Fruit fly (Drosophila melanogaster): ENCODE measurements around the gene RhoGAP68F.
A peak's percentile ranks its signal among the peaks of the same experiment; 100 is the strongest.

The RhoGAP68F gene

DNA sequence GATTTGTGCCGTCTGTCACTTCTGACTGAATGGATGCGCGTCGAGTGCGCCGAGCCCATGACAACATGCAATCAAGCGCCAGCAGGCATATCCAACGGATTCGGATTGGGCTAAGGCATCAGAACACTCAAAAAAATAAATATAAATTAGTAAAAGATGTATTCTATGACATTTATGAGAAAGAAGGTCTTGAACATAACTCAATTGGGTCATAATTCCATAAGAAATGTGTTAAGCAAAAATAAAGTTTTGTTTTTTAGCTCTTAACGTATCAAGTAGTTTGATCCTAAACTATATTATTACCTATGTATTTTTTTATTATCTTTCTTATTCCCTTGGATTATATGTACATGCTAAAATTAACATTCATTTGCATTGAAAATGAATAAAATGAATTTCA, 25.1 kb upstream of the RhoGAP68F start:
- no peak for TF ChIP-seq rib (GFP tag; IDR thresholded peaks at IDR 0.05)
- no peak for TF ChIP-seq fd102C (GFP tag; optimal IDR thresholded peaks at IDR 0.05)
- TF ChIP-seq NC2β (GFP tag; optimal IDR thresholded peaks at IDR 0.05) = no peak
- TF ChIP-seq HLH4C (GFP tag; IDR thresholded peaks at IDR 0.05; ENCODE audit: partially characterized antibody) = no peak
- no peak for TF ChIP-seq CG4854 (GFP tag; optimal IDR thresholded peaks at IDR 0.05)
- TF ChIP-seq HmgZ (tag; optimal IDR thresholded peaks at IDR 0.05) = no peak
- TF ChIP-seq CG3726 (GFP tag; IDR thresholded peaks at IDR 0.05) = no peak
- TF ChIP-seq CG9215 (GFP tag; IDR thresholded peaks at IDR 0.05) = no peak
- no peak for TF ChIP-seq CG4360 (GFP tag; IDR thresholded peaks at IDR 0.05)
- TF ChIP-seq jumu (GFP tag; optimal IDR thresholded peaks at IDR 0.05) = no peak
- no peak for TF ChIP-seq CG12769 (tag; optimal IDR thresholded peaks at IDR 0.05)
- TF ChIP-seq otp (GFP tag; IDR thresholded peaks at IDR 0.05) = no peak
- TF ChIP-seq CG6813 (GFP tag; optimal IDR thresholded peaks at IDR 0.05) = no peak
- TF ChIP-seq z (GFP tag; IDR thresholded peaks at IDR 0.05) = no peak
- no peak for TF ChIP-seq CG32767 (GFP tag; IDR thresholded peaks at IDR 0.05)
- TF ChIP-seq Atf6 (GFP tag; IDR thresholded peaks at IDR 0.05) = no peak
- TF ChIP-seq CG3281 (GFP tag; optimal IDR thresholded peaks at IDR 0.05) = no peak
- no peak for TF ChIP-seq CG34224 (GFP tag; IDR thresholded peaks at IDR 0.05; ENCODE audit: partially characterized antibody)
- TF ChIP-seq CG15269 (tag; optimal IDR thresholded peaks at IDR 0.05) = no peak

dm6 chr3L:12114188-12114587, 24.5 kb upstream of the RhoGAP68F start:
- no peak for TF ChIP-seq ase (GFP tag; IDR thresholded peaks at IDR 0.05)
- no peak for TF ChIP-seq bigmax (GFP tag; optimal IDR thresholded peaks at IDR 0.05)
- no peak for TF ChIP-seq CG9797 (GFP tag; optimal IDR thresholded peaks at IDR 0.05)
- no peak for TF ChIP-seq CG11093 (GFP tag; IDR thresholded peaks at IDR 0.05)
- no peak for TF ChIP-seq scrt (GFP tag; optimal IDR thresholded peaks at IDR 0.05)
- TF ChIP-seq E2f1 (GFP tag; IDR thresholded peaks at IDR 0.05) = peak; percentile 12; the same call in 1 of the 2 replicates
- TF ChIP-seq CG3281 (GFP tag; optimal IDR thresholded peaks at IDR 0.05) = no peak
- TF ChIP-seq CG6689 (GFP tag; IDR thresholded peaks at IDR 0.05) = 0 out of 2 replicates have a peak, but pooled peaks have one; percentile 32
- no peak for TF ChIP-seq tll (GFP tag; optimal IDR thresholded peaks at IDR 0.05)
- TF ChIP-seq CG32772 (GFP tag; IDR thresholded peaks at IDR 0.05) = peak; percentile 33; the same call in 1 of the 2 replicates
- no peak for TF ChIP-seq ind (GFP tag; optimal IDR thresholded peaks at IDR 0.05)
- TF ChIP-seq CG4360 (GFP tag; IDR thresholded peaks at IDR 0.05) = 0 out of 2 replicates have a peak, but pooled peaks have one; percentile 14
- TF ChIP-seq sc (optimal IDR thresholded peaks at IDR 0.05) = no peak
- no peak for TF ChIP-seq sc (GFP tag; optimal IDR thresholded peaks at IDR 0.05)
- TF ChIP-seq sens-2 (GFP tag; IDR thresholded peaks at IDR 0.05) = 0 out of 2 replicates have a peak, but pooled peaks have one; percentile 41
- no peak for TF ChIP-seq cwo (GFP tag; optimal IDR thresholded peaks at IDR 0.05)
- no peak for TF ChIP-seq CG16863 (GFP tag; optimal IDR thresholded peaks at IDR 0.05)
- TF ChIP-seq Drgx (GFP tag; IDR thresholded peaks at IDR 0.05) = peak; percentile 86
- no peak for TF ChIP-seq HmgD (GFP tag; optimal IDR thresholded peaks at IDR 0.05)
- no peak for TF ChIP-seq hkb (optimal IDR thresholded peaks at IDR 0.05)
- TF ChIP-seq hkb (GFP tag; IDR thresholded peaks at IDR 0.05) = peak; percentile 64
- peak; percentile 20; the same call in 1 of the 2 replicates for TF ChIP-seq HLH3B (GFP tag; IDR thresholded peaks at IDR 0.05)
- peak; percentile 66; the same call in 2 of the 3 replicates for TF ChIP-seq ci (GFP tag; IDR thresholded peaks at IDR 0.05)
- no peak for TF ChIP-seq sd (tag; optimal IDR thresholded peaks at IDR 0.05)
- TF ChIP-seq NK7.1 (GFP tag; optimal IDR thresholded peaks at IDR 0.05) = no peak
- TF ChIP-seq CG17829 (tag; optimal IDR thresholded peaks at IDR 0.05) = peak; percentile 12
- TF ChIP-seq HHEX (GFP tag; optimal IDR thresholded peaks at IDR 0.05) = no peak
- TF ChIP-seq Bgb (GFP tag; IDR thresholded peaks at IDR 0.05; ENCODE audit: partially characterized antibody) = no peak
- TF ChIP-seq Ptx1 (GFP tag; IDR thresholded peaks at IDR 0.05) = 0 out of 2 replicates have a peak, but pooled peaks have one; percentile 25
- TF ChIP-seq Xbp1 (GFP tag; optimal IDR thresholded peaks at IDR 0.05) = peak; percentile 13
- peak; percentile 34 for TF ChIP-seq fd96Cb (tag; optimal IDR thresholded peaks at IDR 0.05)
- no peak for TF ChIP-seq pan (optimal IDR thresholded peaks at IDR 0.05)
- TF ChIP-seq pan (GFP tag; optimal IDR thresholded peaks at IDR 0.05 in 1 of 2, IDR thresholded peaks at IDR 0.05 in 1 of 2) = peak in 1 of 2 experiments; percentile 38
- peak; percentile 29; the same call in 1 of the 2 replicates for TF ChIP-seq Nf-YA (GFP tag; IDR thresholded peaks at IDR 0.05)
- TF ChIP-seq dysf (GFP tag; IDR thresholded peaks at IDR 0.05) = no peak

Measured in whole organism, embryonic.